In the genomic region with DNA sequence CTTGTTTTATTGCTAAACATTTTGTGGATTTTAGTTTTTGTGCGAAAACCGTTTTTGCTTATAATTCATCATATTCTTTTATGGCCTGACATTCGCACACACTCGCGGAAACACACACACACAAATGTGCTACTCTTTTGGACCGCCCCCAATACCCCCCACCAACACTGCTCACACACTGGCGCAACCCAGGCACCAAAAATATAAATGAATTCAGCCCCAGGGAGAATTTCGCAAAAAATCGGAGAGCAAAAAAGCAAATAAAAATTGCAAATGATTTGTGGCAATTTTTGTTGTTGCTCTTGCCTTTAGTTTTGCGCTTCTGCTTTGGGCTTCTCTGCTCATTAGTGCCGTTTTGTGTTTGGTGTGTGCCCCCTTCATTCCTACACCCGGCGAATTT, we compare ENCODE assay signal across 5 fruit fly cellular contexts.
TF ChIP-seq lines count a peak whose summit lies in the region.

No protein-coding gene starts in this region.

- TF ChIP-seq CTCF in whole organism, embryonic (GFP tag; optimal IDR thresholded peaks at IDR 0.05; lab: Kevin White, UChicago), result no peak

TF ChIP-seq in whole organism, adult, 20 proteins besides CTCF, POLR2A, EP300 and RAD21:
- TF ChIP-seq Hr96 (GFP tag; optimal IDR thresholded peaks at IDR 0.05; lab: Kevin White, UChicago) (no peak), CG7045 (GFP tag; optimal IDR thresholded peaks at IDR 0.05; lab: Kevin White, UChicago) (no peak), kay (GFP tag; lab: Kevin White, UChicago; ENCODE audit: borderline replicate concordance) (peak; percentile 59), toe (GFP tag; optimal IDR thresholded peaks at IDR 0.05; lab: Kevin White, UChicago) (peak; percentile 4), CG11617 (GFP tag; optimal IDR thresholded peaks at IDR 0.05; lab: Kevin White, UChicago) (no peak)

TF ChIP-seq in whole organism, embryonic, 481 proteins besides CTCF, POLR2A, EP300 and RAD21 (continues in another document):
- TF ChIP-seq corto (GFP tag; optimal IDR thresholded peaks at IDR 0.05; lab: Kevin White, UChicago) (peak; percentile 33), sqz (GFP tag; optimal IDR thresholded peaks at IDR 0.05; lab: Kevin White, UChicago) (no peak), CG3995 (GFP tag; optimal IDR thresholded peaks at IDR 0.05; lab: Kevin White, UChicago) (no peak), CG6689 (GFP tag; IDR thresholded peaks at IDR 0.05; lab: Robert Waterston, UW) (no peak), PHDP (tag; optimal IDR thresholded peaks at IDR 0.05; lab: Kevin White, UChicago) (no peak), E2f1 (GFP tag; IDR thresholded peaks at IDR 0.05; lab: Robert Waterston, UW) (no peak), Ets65A (GFP tag; lab: Kevin White, UChicago) (peak; percentile 1), CG12391 (tag; optimal IDR thresholded peaks at IDR 0.05; lab: Kevin White, UChicago) (no peak), ci (GFP tag; IDR thresholded peaks at IDR 0.05; lab: Robert Waterston, UW) (no peak), Med (GFP tag; lab: Kevin White, UChicago) (no peak), vvl (GFP tag; IDR thresholded peaks at IDR 0.05; lab: Robert Waterston, UW) (no peak), crol (GFP tag; IDR thresholded peaks at IDR 0.05; lab: Robert Waterston, UW) (0 out of 2 replicates have a peak, but pooled peaks have one; percentile 11), CG11085 (GFP tag; IDR thresholded peaks at IDR 0.05; lab: Robert Waterston, UW) (no peak), CG8765 (GFP tag; IDR thresholded peaks at IDR 0.05; lab: Robert Waterston, UW) (no peak), Dip2 (GFP tag; IDR thresholded peaks at IDR 0.05; lab: Robert Waterston, UW) (no peak), HLH4C (GFP tag; IDR thresholded peaks at IDR 0.05; lab: Robert Waterston, UW; ENCODE audit: partially characterized antibody) (0 out of 3 replicates have a peak, but pooled peaks have one; percentile 13), Taf1 (GFP tag; IDR thresholded peaks at IDR 0.05; lab: Robert Waterston, UW) (no peak), CG13894 (tag; optimal IDR thresholded peaks at IDR 0.05; lab: Kevin White, UChicago) (no peak), sob (GFP tag; IDR thresholded peaks at IDR 0.05; lab: Robert Waterston, UW) (no peak), Rx (GFP tag; IDR thresholded peaks at IDR 0.05; lab: Robert Waterston, UW) (no peak), trh (GFP tag; optimal IDR thresholded peaks at IDR 0.05; lab: Kevin White, UChicago) (no peak), wdn (GFP tag; IDR thresholded peaks at IDR 0.05; lab: Robert Waterston, UW) (no peak)

TF ChIP-seq in whole organism, prepupa, 60 proteins besides CTCF, POLR2A, EP300 and RAD21 (continues in another document):
- TF ChIP-seq CG1621 (tag; optimal IDR thresholded peaks at IDR 0.05; lab: Kevin White, UChicago) (no peak), dac (GFP tag; optimal IDR thresholded peaks at IDR 0.05; lab: Kevin White, UChicago) (no peak), net (GFP tag; optimal IDR thresholded peaks at IDR 0.05; lab: Kevin White, UChicago) (no peak), topi (GFP tag; optimal IDR thresholded peaks at IDR 0.05; lab: Kevin White, UChicago) (no peak), vri (GFP tag; optimal IDR thresholded peaks at IDR 0.05; lab: Kevin White, UChicago) (peak; percentile 18), Eip93F (GFP tag; optimal IDR thresholded peaks at IDR 0.05; lab: Kevin White, UChicago) (no peak), Lpt (GFP tag; optimal IDR thresholded peaks at IDR 0.05; lab: Kevin White, UChicago) (no peak), Eip78C (GFP tag; lab: Kevin White, UChicago) (peak; percentile 2), CG6276 (GFP tag; optimal IDR thresholded peaks at IDR 0.05; lab: Kevin White, UChicago) (no peak), CG6163 (GFP tag; IDR thresholded peaks at IDR 0.05; lab: Robert Waterston, UW) (peak; percentile 7; the same call in 1 of the 3 replicates), Ets96B (tag; optimal IDR thresholded peaks at IDR 0.05; lab: Kevin White, UChicago) (no peak), CG8319 (GFP tag; optimal IDR thresholded peaks at IDR 0.05; lab: Kevin White, UChicago) (no peak), CG10669 (GFP tag; optimal IDR thresholded peaks at IDR 0.05; lab: Kevin White, UChicago) (no peak), CG11762 (GFP tag; optimal IDR thresholded peaks at IDR 0.05; lab: Kevin White, UChicago; ENCODE audit: insufficient read depth) (no peak), CG4318 (GFP tag; optimal IDR thresholded peaks at IDR 0.05; lab: Kevin White, UChicago) (no peak), dsx (GFP tag; optimal IDR thresholded peaks at IDR 0.05; lab: Kevin White, UChicago; ENCODE audit: poor library complexity, severe bottlenecking) (no peak), eg (GFP tag; IDR thresholded peaks at IDR 0.05; lab: Robert Waterston, UW) (peak; percentile 55; the same call in 1 of the 3 replicates), Eip75B (GFP tag; optimal IDR thresholded peaks at IDR 0.05; lab: Kevin White, UChicago) (no peak), Met (GFP tag; optimal IDR thresholded peaks at IDR 0.05; lab: Kevin White, UChicago) (no peak), CG32006 (GFP tag; optimal IDR thresholded peaks at IDR 0.05; lab: Kevin White, UChicago) (no peak), salr (GFP tag; optimal IDR thresholded peaks at IDR 0.05; lab: Kevin White, UChicago) (no peak)

TF ChIP-seq in whole organism, pupa, 21 proteins besides CTCF, POLR2A, EP300 and RAD21:
- TF ChIP-seq rn (GFP tag; IDR thresholded peaks at IDR 0.05; lab: Robert Waterston, UW) (no peak), CG15710 (tag; optimal IDR thresholded peaks at IDR 0.05; lab: Kevin White, UChicago) (no peak), CG4496 (GFP tag; IDR thresholded peaks at IDR 0.05; lab: Robert Waterston, UW) (peak; percentile 41; the same call in 2 of the 3 replicates), Snoo (tag; optimal IDR thresholded peaks at IDR 0.05; lab: Kevin White, UChicago) (no peak), CG32121 (GFP tag; IDR thresholded peaks at IDR 0.05; lab: Robert Waterston, UW) (peak; percentile 65), CG17806 (tag; optimal IDR thresholded peaks at IDR 0.05; lab: Kevin White, UChicago) (no peak), gl (tag; optimal IDR thresholded peaks at IDR 0.05; lab: Kevin White, UChicago) (no peak), Ets98B (GFP tag; IDR thresholded peaks at IDR 0.05; lab: Robert Waterston, UW) (peak; percentile 29; the same call in 1 of the 2 replicates), EcR (GFP tag; optimal IDR thresholded peaks at IDR 0.05; lab: Kevin White, UChicago) (no peak), CG9948 (tag; optimal IDR thresholded peaks at IDR 0.05; lab: Kevin White, UChicago) (no peak)

TF ChIP-seq in whole organism, wandering third instar larva, 38 proteins besides CTCF, POLR2A, EP300 and RAD21:
- TF ChIP-seq CG32264 (GFP tag; optimal IDR thresholded peaks at IDR 0.05; lab: Kevin White, UChicago) (no peak), Rel (GFP tag; optimal IDR thresholded peaks at IDR 0.05; lab: Kevin White, UChicago) (peak; percentile 32), Rel (tag; optimal IDR thresholded peaks at IDR 0.05; lab: Kevin White, UChicago) (no peak), N (GFP tag; optimal IDR thresholded peaks at IDR 0.05; lab: Kevin White, UChicago) (peak; percentile 5), lola (GFP tag; optimal IDR thresholded peaks at IDR 0.05; lab: Kevin White, UChicago) (no peak), fru (GFP tag; optimal IDR thresholded peaks at IDR 0.05; lab: Kevin White, UChicago) (no peak), GATAd (GFP tag; optimal IDR thresholded peaks at IDR 0.05; lab: Kevin White, UChicago) (no peak), OdsH (GFP tag; optimal IDR thresholded peaks at IDR 0.05; lab: Kevin White, UChicago) (no peak), woc (GFP tag; optimal IDR thresholded peaks at IDR 0.05; lab: Kevin White, UChicago) (no peak), Jra (GFP tag; optimal IDR thresholded peaks at IDR 0.05; lab: Kevin White, UChicago) (no peak), h (GFP tag; optimal IDR thresholded peaks at IDR 0.05; lab: Kevin White, UChicago) (no peak), dmrt93B (GFP tag; optimal IDR thresholded peaks at IDR 0.05; lab: Kevin White, UChicago) (no peak), dl (GFP tag; optimal IDR thresholded peaks at IDR 0.05; lab: Kevin White, UChicago; ENCODE audit: insufficient read depth in 1 of 2, partially characterized antibody in 2 of 2) (peak in 1 of 2 experiments; percentile 33), jim (GFP tag; optimal IDR thresholded peaks at IDR 0.05; lab: Kevin White, UChicago) (peak; percentile 83), Dif (GFP tag; optimal IDR thresholded peaks at IDR 0.05; lab: Kevin White, UChicago; ENCODE audit: partially characterized antibody) (peak; percentile 28), tai (GFP tag; optimal IDR thresholded peaks at IDR 0.05; lab: Kevin White, UChicago) (no peak), sage (GFP tag; optimal IDR thresholded peaks at IDR 0.05; lab: Kevin White, UChicago) (no peak), usp (GFP tag; optimal IDR thresholded peaks at IDR 0.05; lab: Kevin White, UChicago) (no peak), Vsx2 (GFP tag; optimal IDR thresholded peaks at IDR 0.05; lab: Kevin White, UChicago; ENCODE audit: partially characterized antibody) (peak; percentile 8), psq (GFP tag; optimal IDR thresholded peaks at IDR 0.05; lab: Kevin White, UChicago) (peak; percentile 68), Mio (GFP tag; optimal IDR thresholded peaks at IDR 0.05; lab: Kevin White, UChicago) (no peak), CrebA (GFP tag; optimal IDR thresholded peaks at IDR 0.05; lab: Kevin White, UChicago; ENCODE audit: borderline replicate concordance) (no peak), foxo (GFP tag; optimal IDR thresholded peaks at IDR 0.05; lab: Kevin White, UChicago) (peak in 1 of 2 experiments; percentile 48), brk (GFP tag; optimal IDR thresholded peaks at IDR 0.05; lab: Kevin White, UChicago) (no peak), Hr78 (GFP tag; optimal IDR thresholded peaks at IDR 0.05; lab: Kevin White, UChicago) (no peak), CG9705 (GFP tag; optimal IDR thresholded peaks at IDR 0.05; lab: Kevin White, UChicago) (no peak), Myc (optimal IDR thresholded peaks at IDR 0.05; lab: Kevin White, UChicago) (no peak), HLH106 (tag; optimal IDR thresholded peaks at IDR 0.05; lab: Kevin White, UChicago) (no peak)
TF ChIP-seq in whole organism, wandering third instar larva: peak in this region for 8.
